Worm (Caenorhabditis elegans) whole organism, L2 larva: Measurements from ENCODE around the gene K02E11.3.
A peak's percentile ranks its signal among the peaks of the same experiment; 100 is the strongest.

Experiments
- C34F6.9 ChIP-seq: fragments of 150-350 bp; optimal IDR thresholded peaks from 2 replicates; lab custom pipeline; 2014; ENCODE audit warnings: missing biosample characterization, missing genetic modification characterization
- F13H6.1 ChIP-seq: sonication (generic microtip); optimal IDR thresholded peaks from 2 replicates; lab custom pipeline; 2016; ENCODE audit warnings: missing genetic modification characterization, missing compliant biosample characterization
- R02D3.7 ChIP-seq: fragments of 150-350 bp; optimal IDR thresholded peaks from 2 replicates; lab custom pipeline; 2014; ENCODE audit warnings: missing biosample characterization, missing genetic modification characterization
- Y55F3AM.14 ChIP-seq: fragments of 200-800 bp; sonication (Bioruptor generic); optimal IDR thresholded peaks from 2 replicates; lab custom pipeline; 2018; ENCODE audit warnings: mild to moderate bottlenecking, missing genetic modification characterization, missing compliant biosample characterization
- ZK546.5 ChIP-seq: sonication (generic microtip); optimal IDR thresholded peaks from 2 replicates; lab custom pipeline; 2017; ENCODE audit warnings: missing biosample characterization, missing genetic modification characterization
- alr-1 ChIP-seq: fragments of 150-350 bp; optimal IDR thresholded peaks from 2 replicates; lab custom pipeline; 2014; ENCODE audit warnings: missing biosample characterization, missing genetic modification characterization
- ama-1 ChIP-seq: fragments of 150-350 bp; optimal IDR thresholded peaks from 2 replicates; lab custom pipeline; 2018; ENCODE audit warnings: inconsistent platforms
- blmp-1 ChIP-seq: sonication (generic microtip); optimal IDR thresholded peaks from 2 replicates; lab custom pipeline; 2017; ENCODE audit warnings: missing genetic modification characterization, mild to moderate bottlenecking, missing compliant biosample characterization, antibody characterized with exemption, moderate library complexity; ENCODE audit not compliant: insufficient read depth
- ceh-82 ChIP-seq: fragments of 150-350 bp; optimal IDR thresholded peaks from 2 replicates; lab custom pipeline; 2014; ENCODE audit warnings: missing biosample characterization, missing genetic modification characterization
- crh-2 ChIP-seq: sonication (generic microtip); optimal IDR thresholded peaks from 2 replicates; lab custom pipeline; 2017; ENCODE audit warnings: missing biosample characterization, missing genetic modification characterization
- egl-27 ChIP-seq: sonication (generic microtip); optimal IDR thresholded peaks from 3 replicates; lab custom pipeline; 2017; ENCODE audit warnings: missing biosample characterization, missing genetic modification reagents, missing genetic modification characterization
- elt-3 ChIP-seq: sonication (generic microtip); optimal IDR thresholded peaks from 2 replicates; lab custom pipeline; 2017; ENCODE audit warnings: missing biosample characterization, missing genetic modification characterization
- fos-1 ChIP-seq: fragments of 150-350 bp; optimal IDR thresholded peaks from 2 replicates; lab custom pipeline; 2014; ENCODE audit warnings: missing biosample characterization, missing genetic modification characterization
- gmeb-1 ChIP-seq: fragments of 150-350 bp; optimal IDR thresholded peaks from 2 replicates; lab custom pipeline; 2014; ENCODE audit warnings: missing biosample characterization, missing genetic modification characterization
- lin-11 ChIP-seq: fragments of 150-350 bp; sonication (generic microtip); optimal IDR thresholded peaks from 2 replicates; lab custom pipeline; 2014; ENCODE audit warnings: missing biosample characterization, missing genetic modification characterization, inconsistent platforms, mixed read lengths
- lin-13 ChIP-seq: fragments of 150-350 bp; optimal IDR thresholded peaks from 2 replicates; lab custom pipeline; 2014; ENCODE audit warnings: missing biosample characterization, missing genetic modification reagents, missing genetic modification characterization
- lin-39 ChIP-seq: fragments of 150-350 bp; optimal IDR thresholded peaks from 2 replicates; lab custom pipeline; 2014; ENCODE audit warnings: missing biosample characterization, missing genetic modification reagents, missing genetic modification characterization
- lsy-2 ChIP-seq, 2 experiments: fragments of 150-350 bp in 1 of 2; sonication (generic microtip) in 1 of 2; optimal IDR thresholded peaks; 2 replicates each; lab custom pipeline; 2014 to 2017; ENCODE audit warnings: missing biosample characterization in 2 of 2, missing genetic modification characterization in 2 of 2
- mab-5 ChIP-seq: fragments of 150-350 bp; optimal IDR thresholded peaks from 2 replicates; lab custom pipeline; 2014; ENCODE audit warnings: missing biosample characterization, missing genetic modification characterization
- mbf-1 ChIP-seq: sonication (generic microtip); optimal IDR thresholded peaks from 2 replicates; lab custom pipeline; 2017; ENCODE audit warnings: missing biosample characterization, missing genetic modification characterization
- mdl-1 ChIP-seq, 2 experiments: fragments of 150-350 bp in 1 of 2; sonication (generic microtip) in 1 of 2; optimal IDR thresholded peaks; 2 replicates each; lab custom pipeline; 2017; ENCODE audit warnings: missing biosample characterization in 2 of 2, missing genetic modification characterization in 2 of 2
- nhr-10 ChIP-seq: sonication (generic microtip); optimal IDR thresholded peaks from 2 replicates; lab custom pipeline; 2017; ENCODE audit warnings: missing biosample characterization, missing genetic modification characterization
- nhr-11 ChIP-seq: fragments of 150-350 bp; optimal IDR thresholded peaks from 2 replicates; lab custom pipeline; 2014; ENCODE audit warnings: missing biosample characterization, missing genetic modification characterization
- nhr-129 ChIP-seq: fragments of 150-350 bp; optimal IDR thresholded peaks from 2 replicates; lab custom pipeline; 2014; ENCODE audit warnings: missing biosample characterization, missing genetic modification characterization
- nhr-21 ChIP-seq: fragments of 150-350 bp; optimal IDR thresholded peaks from 2 replicates; lab custom pipeline; 2014; ENCODE audit warnings: missing biosample characterization, missing genetic modification characterization
- nhr-23 ChIP-seq: fragments of 150-350 bp; optimal IDR thresholded peaks from 2 replicates; lab custom pipeline; 2014; ENCODE audit warnings: missing biosample characterization, missing genetic modification reagents, missing genetic modification characterization
- nhr-237 ChIP-seq: fragments of 150-350 bp; optimal IDR thresholded peaks from 2 replicates; lab custom pipeline; 2014; ENCODE audit warnings: missing biosample characterization, missing genetic modification characterization
- nhr-25 ChIP-seq: fragments of 150-350 bp; sonication (generic microtip); optimal IDR thresholded peaks from 3 replicates; lab custom pipeline; 2014; ENCODE audit warnings: missing biosample characterization, missing genetic modification characterization
- nhr-6 ChIP-seq: fragments of 150-350 bp; optimal IDR thresholded peaks from 2 replicates; lab custom pipeline; 2014; ENCODE audit warnings: missing biosample characterization, missing genetic modification characterization
- nhr-77 ChIP-seq: fragments of 150-350 bp; optimal IDR thresholded peaks from 2 replicates; lab custom pipeline; 2014; ENCODE audit warnings: missing biosample characterization, missing genetic modification characterization
- peb-1 ChIP-seq: fragments of 150-350 bp; optimal IDR thresholded peaks from 2 replicates; lab custom pipeline; 2014; ENCODE audit warnings: missing biosample characterization, missing genetic modification characterization
- sem-4 ChIP-seq: fragments of 150-350 bp; optimal IDR thresholded peaks from 2 replicates; lab custom pipeline; 2014; ENCODE audit warnings: missing biosample characterization, missing genetic modification reagents, missing genetic modification characterization
- sma-3 ChIP-seq: sonication (generic microtip); optimal IDR thresholded peaks from 2 replicates; lab custom pipeline; 2016; ENCODE audit warnings: missing genetic modification reagents, missing genetic modification characterization, missing compliant biosample characterization
- sma-9 ChIP-seq, 2 experiments: fragments of 150-350 bp in 1 of 2; sonication (generic microtip) in 1 of 2; optimal IDR thresholded peaks; 2 replicates each; lab custom pipeline; 2014 to 2016; ENCODE audit warnings: missing genetic modification characterization in 2 of 2, mild to moderate bottlenecking in 1 of 2, missing biosample characterization in 1 of 2, missing compliant biosample characterization in 1 of 2, missing genetic modification reagents in 1 of 2, moderate library complexity in 1 of 2
- snpc-4 ChIP-seq: fragments of 150-350 bp; optimal IDR thresholded peaks from 2 replicates; lab custom pipeline; 2014; ENCODE audit warnings: missing biosample characterization, missing genetic modification characterization
- unc-39 ChIP-seq: fragments of 150-350 bp; optimal IDR thresholded peaks from 2 replicates; lab custom pipeline; 2014; ENCODE audit warnings: missing biosample characterization, missing genetic modification characterization
- unc-55 ChIP-seq: fragments of 150-350 bp; sonication (generic microtip); optimal IDR thresholded peaks from 3 replicates; lab custom pipeline; 2014; ENCODE audit warnings: missing biosample characterization, missing genetic modification reagents, missing genetic modification characterization
- unc-62 ChIP-seq: fragments of 150-350 bp; optimal IDR thresholded peaks from 2 replicates; lab custom pipeline; 2014; ENCODE audit warnings: missing biosample characterization, missing genetic modification reagents, missing genetic modification characterization
- zag-1 ChIP-seq: fragments of 150-350 bp; optimal IDR thresholded peaks from 2 replicates; lab custom pipeline; 2014; ENCODE audit warnings: missing biosample characterization, missing genetic modification characterization
- ztf-1 ChIP-seq: fragments of 200-800 bp; sonication (Bioruptor generic); conservative IDR thresholded peaks from 2 replicates; pipeline ENCODE4 v1.3.6; 2022; ENCODE audit warnings: missing genetic modification characterization, missing compliant biosample characterization
- ztf-11 ChIP-seq: sonication (generic microtip); optimal IDR thresholded peaks from 2 replicates; lab custom pipeline; 2017; ENCODE audit warnings: missing biosample characterization, missing genetic modification characterization
- ztf-4 ChIP-seq: fragments of 150-350 bp; optimal IDR thresholded peaks from 2 replicates; lab custom pipeline; 2014; ENCODE audit warnings: missing biosample characterization, missing genetic modification characterization

The K02E11.3 gene

ce11 chrV:14223141-14223540, 23.5 kb downstream of the K02E11.3 start:
- TF ChIP-seq R02D3.7 (tag; lab: Kevin White, UChicago): no peak
- TF ChIP-seq mdl-1 (tag; optimal IDR thresholded peaks at IDR 0.05; lab: Kevin White, UChicago): no peak
- TF ChIP-seq mbf-1 (tag; lab: Kevin White, UChicago): no peak
- no peak for TF ChIP-seq gmeb-1
- TF ChIP-seq F13H6.1 (tag; lab: Kevin White, UChicago): no peak
- no peak for TF ChIP-seq lin-39 (tag; lab: Kevin White, UChicago)
- no peak for TF ChIP-seq unc-39
- TF ChIP-seq sma-3 (GFP tag; lab: Kevin White, UChicago): no peak
- no peak for TF ChIP-seq nhr-6
- TF ChIP-seq, all 48 proteins: peak for 0

- no peak for TF ChIP-seq egl-27 (tag; lab: Kevin White, UChicago)
- no peak for TF ChIP-seq blmp-1 (tag; lab: Kevin White, UChicago)
- TF ChIP-seq lin-39 (tag; lab: Kevin White, UChicago): no peak
- TF ChIP-seq elt-3 (tag; lab: Kevin White, UChicago): no peak
- TF ChIP-seq unc-62 (GFP tag; lab: Kevin White, UChicago): no peak
- TF ChIP-seq ceh-82: no peak
- no peak for TF ChIP-seq nhr-10 (tag; lab: Kevin White, UChicago)
- TF ChIP-seq sma-3 (GFP tag; lab: Kevin White, UChicago): no peak
- no peak for TF ChIP-seq zag-1
- TF ChIP-seq lsy-2 (tag; optimal IDR thresholded peaks at IDR 0.05; lab: Kevin White, UChicago): no peak
- no peak for TF ChIP-seq ztf-1
- TF ChIP-seq nhr-237 (tag; lab: Kevin White, UChicago): no peak
- TF ChIP-seq sem-4 (tag; lab: Kevin White, UChicago): no peak
- TF ChIP-seq Y55F3AM.14 (GFP tag; lab: Kevin White, UChicago): no peak
Measured at ce11 chrV:14215106-14215505, 31.6 kb downstream of the K02E11.3 start, which contains the start of gene T16A9.5. Gene T16A9.5 (minus strand): TSS chrV:14215206.

DNA sequence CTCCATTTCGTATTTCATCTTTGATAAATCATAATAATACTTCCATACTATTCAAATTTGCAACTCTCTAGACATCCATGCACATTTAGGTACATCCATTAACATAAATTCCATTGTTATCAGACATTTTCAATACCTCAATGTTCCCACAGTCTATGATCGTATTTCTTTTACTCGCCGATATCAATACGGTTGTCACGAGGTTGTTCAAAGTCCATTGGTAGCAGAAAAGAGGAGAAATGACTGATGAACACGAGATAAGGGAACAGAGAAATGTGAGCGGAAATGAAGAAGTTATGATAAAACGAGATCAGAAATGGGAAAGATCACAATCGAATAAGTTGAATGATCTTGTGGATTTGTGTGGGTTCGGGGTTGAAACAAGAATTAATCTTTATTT, 33.8 kb downstream of the K02E11.3 start:
- no peak for TF ChIP-seq unc-39
- TF ChIP-seq unc-62 (GFP tag; lab: Kevin White, UChicago): no peak
- TF ChIP-seq mab-5: no peak
- peak; percentile 76 for TF ChIP-seq sma-9 (GFP tag; optimal IDR thresholded peaks at IDR 0.05; lab: Kevin White, UChicago)
- TF ChIP-seq sma-9 (tag; optimal IDR thresholded peaks at IDR 0.05; lab: Kevin White, UChicago): no peak
- no peak for TF ChIP-seq ama-1 (lab: Kevin White, UChicago)
- TF ChIP-seq nhr-23 (tag; lab: Kevin White, UChicago): no peak
- no peak for TF ChIP-seq snpc-4
- TF ChIP-seq nhr-77: no peak
- TF ChIP-seq lin-39 (tag; lab: Kevin White, UChicago): no peak
- peak; percentile 53 for TF ChIP-seq gmeb-1
- TF ChIP-seq Y55F3AM.14 (GFP tag; lab: Kevin White, UChicago): no peak
- TF ChIP-seq nhr-21 (tag; lab: Kevin White, UChicago): peak; percentile 70
- no peak for TF ChIP-seq nhr-6
- no peak for TF ChIP-seq ztf-11 (tag; lab: Kevin White, UChicago)
- no peak for TF ChIP-seq zag-1
- TF ChIP-seq ztf-1: no peak
- no peak for TF ChIP-seq unc-55 (GFP tag; lab: Kevin White, UChicago)
- no peak for TF ChIP-seq ztf-4
- TF ChIP-seq crh-2 (tag; lab: Kevin White, UChicago): peak; percentile 65
- TF ChIP-seq ceh-82: no peak
- no peak for TF ChIP-seq F13H6.1 (tag; lab: Kevin White, UChicago)
- peak; percentile 51 for TF ChIP-seq blmp-1 (tag; lab: Kevin White, UChicago)
- TF ChIP-seq lin-11: no peak
- TF ChIP-seq nhr-237 (tag; lab: Kevin White, UChicago): no peak
- TF ChIP-seq fos-1: peak; percentile 78
- no peak for TF ChIP-seq elt-3 (tag; lab: Kevin White, UChicago)
- TF ChIP-seq lsy-2 (tag; optimal IDR thresholded peaks at IDR 0.05; lab: Kevin White, UChicago): no peak
- TF ChIP-seq alr-1 (tag; lab: Kevin White, UChicago): no peak
- TF ChIP-seq, all 48 proteins: peak for 6

ce11 chrV:14210743-14211142, 35.9 kb downstream of the K02E11.3 start, which contains the start of gene str-230:
Gene str-230 (minus strand): TSS chrV:14210843.
- no peak for TF ChIP-seq sma-9 (GFP tag; optimal IDR thresholded peaks at IDR 0.05; lab: Kevin White, UChicago)
- TF ChIP-seq sma-9 (tag; optimal IDR thresholded peaks at IDR 0.05; lab: Kevin White, UChicago): no peak
- no peak for TF ChIP-seq nhr-25
- TF ChIP-seq nhr-10 (tag; lab: Kevin White, UChicago): no peak
- no peak for TF ChIP-seq Y55F3AM.14 (GFP tag; lab: Kevin White, UChicago)
- no peak for TF ChIP-seq C34F6.9 (tag; lab: Kevin White, UChicago)
- TF ChIP-seq mdl-1 (tag; optimal IDR thresholded peaks at IDR 0.05; lab: Kevin White, UChicago): no peak
- TF ChIP-seq nhr-129 (tag; lab: Kevin White, UChicago): no peak
- no peak for TF ChIP-seq nhr-11 (tag; lab: Kevin White, UChicago)
- no peak for TF ChIP-seq unc-55 (GFP tag; lab: Kevin White, UChicago)
- TF ChIP-seq peb-1 (tag; lab: Kevin White, UChicago): no peak
- TF ChIP-seq nhr-237 (tag; lab: Kevin White, UChicago): no peak
- TF ChIP-seq ZK546.5 (tag; lab: Kevin White, UChicago): no peak
- TF ChIP-seq lin-39 (tag; lab: Kevin White, UChicago): no peak
- TF ChIP-seq lsy-2 (tag; optimal IDR thresholded peaks at IDR 0.05; lab: Kevin White, UChicago): no peak
- TF ChIP-seq fos-1: no peak
- no peak for TF ChIP-seq lin-11
- no peak for TF ChIP-seq gmeb-1
- TF ChIP-seq lin-13 (GFP tag; lab: Kevin White, UChicago): no peak
- TF ChIP-seq, all 48 proteins: peak for 0
